Worm (Caenorhabditis elegans) whole organism, L2 larva: Measurements from ENCODE around the gene cest-34.

Experiments
- C34F6.9 ChIP-seq: fragments of 150-350 bp; optimal IDR thresholded peaks from 2 replicates; lab custom pipeline; 2014; ENCODE audit warnings: missing biosample characterization, missing genetic modification characterization
- F13H6.1 ChIP-seq: sonication (generic microtip); optimal IDR thresholded peaks from 2 replicates; lab custom pipeline; 2016; ENCODE audit warnings: missing genetic modification characterization, missing compliant biosample characterization
- R02D3.7 ChIP-seq: fragments of 150-350 bp; optimal IDR thresholded peaks from 2 replicates; lab custom pipeline; 2014; ENCODE audit warnings: missing biosample characterization, missing genetic modification characterization
- Y55F3AM.14 ChIP-seq: fragments of 200-800 bp; sonication (Bioruptor generic); optimal IDR thresholded peaks from 2 replicates; lab custom pipeline; 2018; ENCODE audit warnings: mild to moderate bottlenecking, missing genetic modification characterization, missing compliant biosample characterization
- alr-1 ChIP-seq: fragments of 150-350 bp; optimal IDR thresholded peaks from 2 replicates; lab custom pipeline; 2014; ENCODE audit warnings: missing biosample characterization, missing genetic modification characterization
- ama-1 ChIP-seq: fragments of 150-350 bp; optimal IDR thresholded peaks from 2 replicates; lab custom pipeline; 2018; ENCODE audit warnings: inconsistent platforms
- ceh-16 ChIP-seq: fragments of 150-350 bp; optimal IDR thresholded peaks from 2 replicates; lab custom pipeline; 2014; ENCODE audit warnings: missing biosample characterization, missing genetic modification characterization
- ceh-82 ChIP-seq: fragments of 150-350 bp; optimal IDR thresholded peaks from 2 replicates; lab custom pipeline; 2014; ENCODE audit warnings: missing biosample characterization, missing genetic modification characterization
- crh-2 ChIP-seq: sonication (generic microtip); optimal IDR thresholded peaks from 2 replicates; lab custom pipeline; 2017; ENCODE audit warnings: missing biosample characterization, missing genetic modification characterization
- elt-1 ChIP-seq: fragments of 150-350 bp; optimal IDR thresholded peaks from 2 replicates; lab custom pipeline; 2014; ENCODE audit warnings: missing biosample characterization, missing genetic modification characterization
- elt-3 ChIP-seq: sonication (generic microtip); optimal IDR thresholded peaks from 2 replicates; lab custom pipeline; 2017; ENCODE audit warnings: missing biosample characterization, missing genetic modification characterization
- fos-1 ChIP-seq: fragments of 150-350 bp; optimal IDR thresholded peaks from 2 replicates; lab custom pipeline; 2014; ENCODE audit warnings: missing biosample characterization, missing genetic modification characterization
- lin-11 ChIP-seq: fragments of 150-350 bp; sonication (generic microtip); optimal IDR thresholded peaks from 2 replicates; lab custom pipeline; 2014; ENCODE audit warnings: missing biosample characterization, missing genetic modification characterization, inconsistent platforms, mixed read lengths
- lin-13 ChIP-seq: fragments of 150-350 bp; optimal IDR thresholded peaks from 2 replicates; lab custom pipeline; 2014; ENCODE audit warnings: missing biosample characterization, missing genetic modification reagents, missing genetic modification characterization
- lin-39 ChIP-seq: fragments of 150-350 bp; optimal IDR thresholded peaks from 2 replicates; lab custom pipeline; 2014; ENCODE audit warnings: missing biosample characterization, missing genetic modification reagents, missing genetic modification characterization
- lsy-2 ChIP-seq, 2 experiments: fragments of 150-350 bp in 1 of 2; sonication (generic microtip) in 1 of 2; optimal IDR thresholded peaks; 2 replicates each; lab custom pipeline; 2014 to 2017; ENCODE audit warnings: missing biosample characterization in 2 of 2, missing genetic modification characterization in 2 of 2
- mab-5 ChIP-seq: fragments of 150-350 bp; optimal IDR thresholded peaks from 2 replicates; lab custom pipeline; 2014; ENCODE audit warnings: missing biosample characterization, missing genetic modification characterization
- mdl-1 ChIP-seq, 2 experiments: fragments of 150-350 bp in 1 of 2; sonication (generic microtip) in 1 of 2; optimal IDR thresholded peaks; 2 replicates each; lab custom pipeline; 2017; ENCODE audit warnings: missing biosample characterization in 2 of 2, missing genetic modification characterization in 2 of 2
- nhr-11 ChIP-seq: fragments of 150-350 bp; optimal IDR thresholded peaks from 2 replicates; lab custom pipeline; 2014; ENCODE audit warnings: missing biosample characterization, missing genetic modification characterization
- nhr-12 ChIP-seq: fragments of 150-350 bp; optimal IDR thresholded peaks from 2 replicates; lab custom pipeline; 2014; ENCODE audit warnings: missing biosample characterization, missing genetic modification characterization
- nhr-21 ChIP-seq: fragments of 150-350 bp; optimal IDR thresholded peaks from 2 replicates; lab custom pipeline; 2014; ENCODE audit warnings: missing biosample characterization, missing genetic modification characterization
- nhr-23 ChIP-seq: fragments of 150-350 bp; optimal IDR thresholded peaks from 2 replicates; lab custom pipeline; 2014; ENCODE audit warnings: missing biosample characterization, missing genetic modification reagents, missing genetic modification characterization
- nhr-237 ChIP-seq: fragments of 150-350 bp; optimal IDR thresholded peaks from 2 replicates; lab custom pipeline; 2014; ENCODE audit warnings: missing biosample characterization, missing genetic modification characterization
- nhr-25 ChIP-seq: fragments of 150-350 bp; sonication (generic microtip); optimal IDR thresholded peaks from 3 replicates; lab custom pipeline; 2014; ENCODE audit warnings: missing biosample characterization, missing genetic modification characterization
- nhr-6 ChIP-seq: fragments of 150-350 bp; optimal IDR thresholded peaks from 2 replicates; lab custom pipeline; 2014; ENCODE audit warnings: missing biosample characterization, missing genetic modification characterization
- peb-1 ChIP-seq: fragments of 150-350 bp; optimal IDR thresholded peaks from 2 replicates; lab custom pipeline; 2014; ENCODE audit warnings: missing biosample characterization, missing genetic modification characterization
- sem-4 ChIP-seq: fragments of 150-350 bp; optimal IDR thresholded peaks from 2 replicates; lab custom pipeline; 2014; ENCODE audit warnings: missing biosample characterization, missing genetic modification reagents, missing genetic modification characterization
- skn-1 ChIP-seq: sonication (generic microtip); optimal IDR thresholded peaks from 2 replicates; lab custom pipeline; 2017; ENCODE audit warnings: missing biosample characterization, missing genetic modification characterization
- sma-3 ChIP-seq: sonication (generic microtip); optimal IDR thresholded peaks from 2 replicates; lab custom pipeline; 2016; ENCODE audit warnings: missing genetic modification reagents, missing genetic modification characterization, missing compliant biosample characterization
- sma-9 ChIP-seq, 2 experiments: fragments of 150-350 bp in 1 of 2; sonication (generic microtip) in 1 of 2; optimal IDR thresholded peaks; 2 replicates each; lab custom pipeline; 2014 to 2016; ENCODE audit warnings: missing genetic modification characterization in 2 of 2, mild to moderate bottlenecking in 1 of 2, missing biosample characterization in 1 of 2, missing compliant biosample characterization in 1 of 2, missing genetic modification reagents in 1 of 2, moderate library complexity in 1 of 2
- snpc-4 ChIP-seq: fragments of 150-350 bp; optimal IDR thresholded peaks from 2 replicates; lab custom pipeline; 2014; ENCODE audit warnings: missing biosample characterization, missing genetic modification characterization
- unc-39 ChIP-seq: fragments of 150-350 bp; optimal IDR thresholded peaks from 2 replicates; lab custom pipeline; 2014; ENCODE audit warnings: missing biosample characterization, missing genetic modification characterization
- unc-55 ChIP-seq: fragments of 150-350 bp; sonication (generic microtip); optimal IDR thresholded peaks from 3 replicates; lab custom pipeline; 2014; ENCODE audit warnings: missing biosample characterization, missing genetic modification reagents, missing genetic modification characterization
- ztf-1 ChIP-seq: fragments of 200-800 bp; sonication (Bioruptor generic); conservative IDR thresholded peaks from 2 replicates; pipeline ENCODE4 v1.3.6; 2022; ENCODE audit warnings: missing genetic modification characterization, missing compliant biosample characterization

The cest-34 gene

ce11 chrV:6676158-6676849 is at the start of gene cest-34:
cest-34 (plus strand) TSS chrV:6676799.
- TF ChIP-seq fos-1 (peak; percentile 4), ztf-1 (no peak), sma-9 (GFP tag; optimal IDR thresholded peaks at IDR 0.05; lab: Kevin White, UChicago) (peak; percentile 19), sma-9 (tag; optimal IDR thresholded peaks at IDR 0.05; lab: Kevin White, UChicago) (no peak), mdl-1 (tag; optimal IDR thresholded peaks at IDR 0.05; lab: Kevin White, UChicago) (no peak), alr-1 (no peak), ceh-82 (tag; lab: Kevin White, UChicago) (no peak), sem-4 (tag; lab: Kevin White, UChicago) (no peak), nhr-237 (tag; lab: Kevin White, UChicago) (no peak)

ce11 chrV:6630769-6631168 is 45.8 kb upstream of the cest-34 start:
- TF ChIP-seq nhr-21 (tag; lab: Kevin White, UChicago): peak; percentile 61
- TF ChIP-seq lsy-2 (tag; optimal IDR thresholded peaks at IDR 0.05; lab: Kevin White, UChicago): peak in 1 of 2 experiments; percentile 46
- TF ChIP-seq sma-9 (GFP tag; optimal IDR thresholded peaks at IDR 0.05; lab: Kevin White, UChicago): no peak
- TF ChIP-seq sma-9 (tag; optimal IDR thresholded peaks at IDR 0.05; lab: Kevin White, UChicago): no peak
- TF ChIP-seq nhr-25: no peak
- TF ChIP-seq C34F6.9 (tag; lab: Kevin White, UChicago): peak; percentile 44
- TF ChIP-seq mab-5 (tag; lab: Kevin White, UChicago): no peak

- TF ChIP-seq skn-1 (tag; lab: Kevin White, UChicago): no peak
- no peak for TF ChIP-seq sma-3
- TF ChIP-seq elt-3 (tag; lab: Kevin White, UChicago): no peak
- TF ChIP-seq lin-39 (tag; lab: Kevin White, UChicago): no peak
- TF ChIP-seq alr-1: no peak
- no peak for TF ChIP-seq nhr-21 (tag; lab: Kevin White, UChicago)
- TF ChIP-seq ceh-16 (tag; lab: Kevin White, UChicago): no peak
- TF ChIP-seq Y55F3AM.14 (GFP tag; lab: Kevin White, UChicago): no peak
- no peak for TF ChIP-seq elt-1 (tag; lab: Kevin White, UChicago)
- no peak for TF ChIP-seq mdl-1 (tag; optimal IDR thresholded peaks at IDR 0.05; lab: Kevin White, UChicago)
- TF ChIP-seq R02D3.7 (tag; lab: Kevin White, UChicago): no peak
- TF ChIP-seq lin-13 (GFP tag; lab: Kevin White, UChicago): no peak
- no peak for TF ChIP-seq nhr-12 (tag; lab: Kevin White, UChicago)
- no peak for TF ChIP-seq nhr-25
- no peak for TF ChIP-seq peb-1
- no peak for TF ChIP-seq unc-55 (GFP tag; lab: Kevin White, UChicago)
- no peak for TF ChIP-seq lin-11 (tag; lab: Kevin White, UChicago)
- TF ChIP-seq unc-39 (tag; lab: Kevin White, UChicago): no peak
- no peak for TF ChIP-seq nhr-23 (tag; lab: Kevin White, UChicago)
- no peak for TF ChIP-seq F13H6.1 (tag; lab: Kevin White, UChicago)
These were observed 44.7 kb upstream of the cest-34 start for ce11 chrV:6631866-6632265.

- no peak for TF ChIP-seq ama-1 (lab: Kevin White, UChicago)
- TF ChIP-seq sem-4 (tag; lab: Kevin White, UChicago): no peak
- no peak for TF ChIP-seq nhr-11 (tag; lab: Kevin White, UChicago)
- no peak for TF ChIP-seq lin-39 (tag; lab: Kevin White, UChicago)
- no peak for TF ChIP-seq lin-13 (GFP tag; lab: Kevin White, UChicago)
- TF ChIP-seq skn-1 (tag; lab: Kevin White, UChicago): no peak
- TF ChIP-seq crh-2 (tag; lab: Kevin White, UChicago): no peak
- no peak for TF ChIP-seq snpc-4 (tag; lab: Kevin White, UChicago)
- TF ChIP-seq sma-9 (GFP tag; optimal IDR thresholded peaks at IDR 0.05; lab: Kevin White, UChicago): no peak
- TF ChIP-seq sma-9 (tag; optimal IDR thresholded peaks at IDR 0.05; lab: Kevin White, UChicago): no peak
- TF ChIP-seq elt-1 (tag; lab: Kevin White, UChicago): no peak
- TF ChIP-seq mdl-1 (tag; optimal IDR thresholded peaks at IDR 0.05; lab: Kevin White, UChicago): no peak
- TF ChIP-seq nhr-6 (tag; lab: Kevin White, UChicago): no peak
- no peak for TF ChIP-seq F13H6.1 (tag; lab: Kevin White, UChicago)
These were observed 43.7 kb upstream of the cest-34 start, which contains the start of gene scd-2 for ce11 chrV:6632925-6633324. scd-2 (plus strand) TSS chrV:6633225.
